Worm (Caenorhabditis elegans) whole organism, mixed stage, embryonic: ENCODE results near the gene fis-1.

Source experiments
- M03D4.4 ChIP-seq: sonication (generic microtip); optimal IDR thresholded peaks from 2 replicates; lab custom pipeline; 2017; ENCODE audit warnings: mild to moderate bottlenecking, missing genetic modification characterization, missing compliant biosample characterization
- bed-3 ChIP-seq: fragments of 200-800 bp; sonication (Bioruptor generic); optimal IDR thresholded peaks from 3 replicates; lab custom pipeline; 2018; ENCODE audit warnings: mild to moderate bottlenecking, missing genetic modification characterization, moderate library complexity, missing compliant biosample characterization
- blmp-1 ChIP-seq: fragments of 150-350 bp; optimal IDR thresholded peaks from 2 replicates; lab custom pipeline; 2014; ENCODE audit warnings: missing biosample characterization, missing genetic modification characterization
- ceh-83 ChIP-seq: fragments of 200-800 bp; sonication (Bioruptor generic); optimal IDR thresholded peaks from 2 replicates; lab custom pipeline; 2018; ENCODE audit warnings: mild to moderate bottlenecking, missing genetic modification characterization, missing compliant biosample characterization
- ces-1 ChIP-seq: fragments of 150-350 bp; optimal IDR thresholded peaks from 2 replicates; lab custom pipeline; 2014; ENCODE audit warnings: missing biosample characterization, missing genetic modification reagents, missing genetic modification characterization
- cnd-1 ChIP-seq: fragments of 200-800 bp; sonication (Bioruptor generic); optimal IDR thresholded peaks from 2 replicates; lab custom pipeline; 2018; ENCODE audit warnings: mild to moderate bottlenecking, missing genetic modification characterization, missing compliant biosample characterization
- drap-1 ChIP-seq: fragments of 200-800 bp; sonication (Bioruptor generic); optimal IDR thresholded peaks from 3 replicates; lab custom pipeline; 2018; ENCODE audit warnings: mild to moderate bottlenecking, missing genetic modification characterization, missing compliant biosample characterization
- ham-2 ChIP-seq: fragments of 200-800 bp; sonication (Bioruptor generic); optimal IDR thresholded peaks from 2 replicates; lab custom pipeline; 2018; ENCODE audit warnings: mild to moderate bottlenecking, missing genetic modification characterization, missing compliant biosample characterization
- lin-13 ChIP-seq: fragments of 150-350 bp; optimal IDR thresholded peaks from 2 replicates; lab custom pipeline; 2014; ENCODE audit warnings: missing biosample characterization, missing genetic modification characterization
- lin-32 ChIP-seq: fragments of 200-800 bp; sonication (Bioruptor generic); optimal IDR thresholded peaks from 2 replicates; lab custom pipeline; 2018; ENCODE audit warnings: mild to moderate bottlenecking, missing genetic modification characterization, missing compliant biosample characterization
- lsy-2 ChIP-seq: fragments of 150-350 bp; optimal IDR thresholded peaks from 2 replicates; lab custom pipeline; 2014; ENCODE audit warnings: missing biosample characterization, missing genetic modification characterization
- mab-5 ChIP-seq: fragments of 150-350 bp; optimal IDR thresholded peaks from 2 replicates; lab custom pipeline; 2014; ENCODE audit warnings: missing biosample characterization, missing genetic modification characterization
- mep-1 ChIP-seq: fragments of 150-350 bp; optimal IDR thresholded peaks from 2 replicates; lab custom pipeline; 2017; ENCODE audit warnings: missing biosample characterization, missing genetic modification reagents, missing genetic modification characterization, inconsistent platforms
- mls-2 ChIP-seq: sonication (generic microtip); optimal IDR thresholded peaks from 2 replicates; lab custom pipeline; 2016; ENCODE audit warnings: mild to moderate bottlenecking, missing genetic modification characterization, moderate library complexity, missing compliant biosample characterization
- nhr-12 ChIP-seq: fragments of 150-350 bp; optimal IDR thresholded peaks from 2 replicates; lab custom pipeline; 2014; ENCODE audit warnings: missing biosample characterization, missing genetic modification characterization
- nhr-2 ChIP-seq: fragments of 150-350 bp; optimal IDR thresholded peaks from 2 replicates; lab custom pipeline; 2014; ENCODE audit warnings: missing biosample characterization, missing genetic modification characterization
- nhr-76 ChIP-seq: sonication (generic microtip); optimal IDR thresholded peaks from 2 replicates; lab custom pipeline; 2017; ENCODE audit warnings: missing biosample characterization, missing genetic modification characterization
- pha-4 ChIP-seq: fragments of 150-350 bp; optimal IDR thresholded peaks from 2 replicates; lab custom pipeline; 2018; ENCODE audit warnings: missing biosample characterization, missing genetic modification reagents, missing genetic modification characterization
- sem-2 ChIP-seq: fragments of 200-800 bp; sonication (Bioruptor generic); optimal IDR thresholded peaks from 2 replicates; lab custom pipeline; 2018; ENCODE audit warnings: mild to moderate bottlenecking, missing genetic modification characterization, missing compliant biosample characterization
- snpc-4 ChIP-seq: fragments of 150-350 bp; optimal IDR thresholded peaks from 2 replicates; lab custom pipeline; 2014; ENCODE audit warnings: missing biosample characterization, missing genetic modification characterization
- sptf-1 ChIP-seq: sonication (generic microtip); optimal IDR thresholded peaks from 2 replicates; lab custom pipeline; 2017; ENCODE audit warnings: mild to moderate bottlenecking, missing genetic modification characterization, moderate library complexity, missing compliant biosample characterization
- tbx-8 ChIP-seq: fragments of 200-800 bp; sonication (Bioruptor generic); optimal IDR thresholded peaks from 2 replicates; lab custom pipeline; 2018; ENCODE audit warnings: mild to moderate bottlenecking, missing genetic modification characterization, moderate library complexity, missing compliant biosample characterization
- unc-120 ChIP-seq: sonication (generic microtip); optimal IDR thresholded peaks from 2 replicates; lab custom pipeline; 2017; ENCODE audit warnings: missing genetic modification characterization, missing compliant biosample characterization; ENCODE audit not compliant: poor library complexity, severe bottlenecking
- unc-39 ChIP-seq: fragments of 150-350 bp; optimal IDR thresholded peaks from 2 replicates; lab custom pipeline; 2014; ENCODE audit warnings: missing biosample characterization, missing genetic modification characterization
- unc-62 ChIP-seq: fragments of 150-350 bp; optimal IDR thresholded peaks from 2 replicates; lab custom pipeline; 2014; ENCODE audit warnings: missing biosample characterization, missing genetic modification reagents, missing genetic modification characterization
- zip-8 ChIP-seq: fragments of 150-350 bp; optimal IDR thresholded peaks from 2 replicates; lab custom pipeline; 2014; ENCODE audit warnings: missing biosample characterization, missing genetic modification characterization
- ztf-11 ChIP-seq: fragments of 150-350 bp; optimal IDR thresholded peaks from 2 replicates; lab custom pipeline; 2014; ENCODE audit warnings: missing biosample characterization, missing genetic modification characterization

Gene fis-1

ce11 chrII:6726814-6727213 lies 28.2 kb upstream of the fis-1 start:
- TF ChIP-seq unc-62 (GFP tag; lab: Kevin White, UChicago) = peak; percentile 61
- TF ChIP-seq ztf-11 (tag; lab: Kevin White, UChicago) = no peak
- TF ChIP-seq drap-1 (GFP tag; lab: Kevin White, UChicago) = no peak
- TF ChIP-seq sem-2 (GFP tag; lab: Kevin White, UChicago) = no peak
- peak; percentile 11 for TF ChIP-seq ces-1 (GFP tag; lab: Kevin White, UChicago)

ce11 chrII:6729331-6729730 lies 25.6 kb upstream of the fis-1 start, which contains the start of gene T14B4.8:
Gene T14B4.8 (minus strand): TSS chrII:6729390.
- peak; percentile 22 for TF ChIP-seq sptf-1 (tag; lab: Kevin White, UChicago)
- peak; percentile 31 for TF ChIP-seq unc-62 (GFP tag; lab: Kevin White, UChicago)
- peak; percentile 77 for TF ChIP-seq ces-1 (GFP tag; lab: Kevin White, UChicago)
- TF ChIP-seq unc-120 (tag; lab: Kevin White, UChicago) = peak; percentile 24
- TF ChIP-seq mep-1 = peak; percentile 2
- TF ChIP-seq mls-2 = no peak
- TF ChIP-seq snpc-4 (tag; lab: Kevin White, UChicago) = no peak

- TF ChIP-seq drap-1 (GFP tag; lab: Kevin White, UChicago) (no peak), lsy-2 (tag; lab: Kevin White, UChicago) (no peak), nhr-2 (no peak), M03D4.4 (tag; lab: Kevin White, UChicago) (no peak), mab-5 (tag; lab: Kevin White, UChicago) (no peak), ztf-11 (tag; lab: Kevin White, UChicago) (no peak), unc-39 (tag; lab: Kevin White, UChicago) (no peak)
These were observed 21.3 kb upstream of the fis-1 start, which contains the start of gene T14B4.9 for ce11 chrII:6733718-6734117. Gene T14B4.9 (minus strand): TSS chrII:6733818.

ce11 chrII:6734674-6735073 lies 20.3 kb upstream of the fis-1 start, which contains the start of gene T14B4.3:
Gene T14B4.3 (plus strand): TSS chrII:6734937.
- TF ChIP-seq nhr-12 (tag; lab: Kevin White, UChicago) = no peak
- TF ChIP-seq sem-2 (GFP tag; lab: Kevin White, UChicago) = no peak
- TF ChIP-seq lsy-2 (tag; lab: Kevin White, UChicago) = peak; percentile 83
- TF ChIP-seq blmp-1 (tag; lab: Kevin White, UChicago) = no peak
- TF ChIP-seq ceh-83 (GFP tag; lab: Kevin White, UChicago) = no peak
- no peak for TF ChIP-seq tbx-8
- TF ChIP-seq sptf-1 (tag; lab: Kevin White, UChicago) = peak; percentile 36
- peak; percentile 50 for TF ChIP-seq ces-1 (GFP tag; lab: Kevin White, UChicago)
- peak; percentile 76 for TF ChIP-seq mep-1
- TF ChIP-seq pha-4 = peak; percentile 34
- no peak for TF ChIP-seq unc-120 (tag; lab: Kevin White, UChicago)
- TF ChIP-seq mls-2 = no peak
- TF ChIP-seq, all 35 proteins: peak for 5

ce11 chrII:6736066-6736465 lies 18.9 kb upstream of the fis-1 start, which contains the start of gene mrps-18.C:
Gene mrps-18.C (plus strand): TSS chrII:6736203.
- TF ChIP-seq ham-2 = no peak
- no peak for TF ChIP-seq lin-32 (GFP tag; lab: Kevin White, UChicago)
- no peak for TF ChIP-seq unc-62 (GFP tag; lab: Kevin White, UChicago)
- TF ChIP-seq drap-1 (GFP tag; lab: Kevin White, UChicago) = no peak
- no peak for TF ChIP-seq nhr-76 (tag; lab: Kevin White, UChicago)
- TF ChIP-seq ztf-11 (tag; lab: Kevin White, UChicago) = no peak
- no peak for TF ChIP-seq ceh-83 (GFP tag; lab: Kevin White, UChicago)
- no peak for TF ChIP-seq blmp-1 (tag; lab: Kevin White, UChicago)
- no peak for TF ChIP-seq M03D4.4 (tag; lab: Kevin White, UChicago)
- TF ChIP-seq bed-3 = no peak
- TF ChIP-seq unc-39 (tag; lab: Kevin White, UChicago) = no peak
- no peak for TF ChIP-seq pha-4
- TF ChIP-seq lin-13 = no peak
- no peak for TF ChIP-seq mls-2
- TF ChIP-seq nhr-2 = no peak
- no peak for TF ChIP-seq zip-8 (tag; lab: Kevin White, UChicago)
- no peak for TF ChIP-seq nhr-12 (tag; lab: Kevin White, UChicago)
- no peak for TF ChIP-seq ces-1 (GFP tag; lab: Kevin White, UChicago)
- TF ChIP-seq cnd-1 (tag; lab: Kevin White, UChicago) = no peak
- TF ChIP-seq, all 35 proteins: peak for 0

ce11 chrII:6736604-6737003 lies 18.4 kb upstream of the fis-1 start, which contains the start of gene T14B4.1:
Gene T14B4.1 (plus strand): TSS chrII:6736904.
- no peak for TF ChIP-seq nhr-76 (tag; lab: Kevin White, UChicago)
- TF ChIP-seq nhr-2 = no peak
- TF ChIP-seq blmp-1 (tag; lab: Kevin White, UChicago) = no peak
- TF ChIP-seq ces-1 (GFP tag; lab: Kevin White, UChicago) = no peak
- TF ChIP-seq, all 35 proteins: peak for 0
